Worm (Caenorhabditis elegans) whole organism, L3 larva: Measurements from ENCODE around the gene C55A6.1.
"Not testable (repeated sequence)": the region's sequence is repeated elsewhere in the genome, so short reads cannot be mapped to it uniquely, and the experiment has no call there.

Source experiments
- ZK546.5 ChIP-seq: sonication (generic microtip); optimal IDR thresholded peaks from 2 replicates; lab custom pipeline; 2017; ENCODE audit warnings: missing biosample characterization, missing genetic modification characterization
- ama-1 ChIP-seq: fragments of 150-350 bp; optimal IDR thresholded peaks from 2 replicates; lab custom pipeline; 2018
- daf-12 ChIP-seq: fragments of 150-350 bp; optimal IDR thresholded peaks from 2 replicates; lab custom pipeline; 2014; ENCODE audit warnings: missing biosample characterization, missing genetic modification reagents, missing genetic modification characterization
- egl-27 ChIP-seq: sonication (generic microtip); optimal IDR thresholded peaks from 4 replicates; lab custom pipeline; 2017; ENCODE audit warnings: missing biosample characterization, missing genetic modification reagents, missing genetic modification characterization
- lin-39 ChIP-seq: fragments of 150-350 bp; optimal IDR thresholded peaks from 2 replicates; lab custom pipeline; 2018; ENCODE audit warnings: missing biosample characterization, missing genetic modification reagents, missing genetic modification characterization
- mdl-1 ChIP-seq: fragments of 150-350 bp; optimal IDR thresholded peaks from 2 replicates; lab custom pipeline; 2014; ENCODE audit warnings: missing biosample characterization, missing genetic modification characterization
- nfya-1 ChIP-seq: sonication (generic microtip); optimal IDR thresholded peaks from 2 replicates; lab custom pipeline; 2017; ENCODE audit warnings: missing genetic modification characterization, mild to moderate bottlenecking, missing compliant biosample characterization, antibody characterized with exemption, moderate library complexity; ENCODE audit not compliant: insufficient read depth
- nhr-23 ChIP-seq: fragments of 150-350 bp; optimal IDR thresholded peaks from 2 replicates; lab custom pipeline; 2014; ENCODE audit warnings: missing biosample characterization, missing genetic modification reagents, missing genetic modification characterization
- nhr-25 ChIP-seq: sonication (generic microtip); optimal IDR thresholded peaks from 2 replicates; lab custom pipeline; 2017; ENCODE audit warnings: missing biosample characterization, missing genetic modification characterization
- pha-4 ChIP-seq: fragments of 150-350 bp; optimal IDR thresholded peaks from 2 replicates; lab custom pipeline; 2014; ENCODE audit warnings: missing biosample characterization, missing genetic modification reagents, missing genetic modification characterization
- ztf-11 ChIP-seq: fragments of 150-350 bp; optimal IDR thresholded peaks from 2 replicates; lab custom pipeline; 2014; ENCODE audit warnings: missing biosample characterization, missing genetic modification characterization

DNA sequence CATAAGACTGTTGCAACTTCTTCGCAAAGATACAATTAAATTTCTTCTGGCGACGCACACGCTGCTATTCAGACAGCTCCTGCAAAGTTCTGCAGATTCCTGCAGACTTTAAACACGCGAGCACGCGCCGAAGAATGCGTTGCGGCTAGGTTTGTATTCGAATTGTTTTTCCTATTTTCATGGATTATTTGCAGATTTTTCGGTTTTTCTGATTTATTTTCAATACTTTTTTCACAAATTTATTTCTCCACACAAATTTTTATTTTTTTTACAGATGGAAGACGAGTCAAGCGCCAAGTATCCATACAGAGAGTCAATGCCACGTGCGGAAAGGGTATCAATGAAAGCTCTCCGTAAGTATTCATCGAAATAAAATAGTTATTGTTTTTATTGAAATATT, 29.1 kb downstream of the C55A6.1 start, which contains the start of gene T11F9.7:
- TF ChIP-seq mdl-1; nhr-25; ZK546.5 (tag; lab: Kevin White, UChicago); daf-12 (tag; lab: Kevin White, UChicago); egl-27 (tag; lab: Kevin White, UChicago); nhr-23 (tag; lab: Kevin White, UChicago); ztf-11; pha-4; lin-39; nfya-1; ama-1 (lab: Kevin White, UChicago): not testable (repeated sequence)
